Fruit fly (Drosophila melanogaster): Measurements from ENCODE around the gene CkIIalpha-i1.

The CkIIalpha-i1 gene

DNA sequence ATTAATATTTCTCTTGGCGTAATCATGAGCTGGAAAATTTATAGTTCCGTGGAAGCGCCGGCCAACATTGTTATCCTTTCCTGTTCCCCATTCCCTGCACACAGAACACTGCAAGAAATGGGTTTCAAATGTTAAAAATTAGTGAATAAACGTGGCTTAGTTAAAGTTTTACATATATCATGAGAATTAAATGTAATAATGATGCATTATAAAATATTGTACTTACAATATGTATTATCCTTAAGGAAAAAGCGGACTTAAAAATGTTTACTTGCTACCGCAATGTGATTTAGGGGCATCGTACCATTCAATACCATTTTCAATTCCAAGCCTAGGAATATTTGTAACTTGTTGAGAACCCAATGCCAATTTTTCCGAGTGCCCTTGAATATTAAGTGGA lies 14.1 kb upstream of the CkIIalpha-i1 start (continued):
- no peak for TF ChIP-seq sc (optimal IDR thresholded peaks at IDR 0.05)
- no peak for TF ChIP-seq sc (GFP tag; optimal IDR thresholded peaks at IDR 0.05)
- no peak for TF ChIP-seq CG15601 (tag; optimal IDR thresholded peaks at IDR 0.05)
- TF ChIP-seq CG6791 (GFP tag; IDR thresholded peaks at IDR 0.05; ENCODE audit: partially characterized antibody): no peak
- no peak for TF ChIP-seq CG12104 (GFP tag; optimal IDR thresholded peaks at IDR 0.05)
- TF ChIP-seq CG4328 (GFP tag; optimal IDR thresholded peaks at IDR 0.05): no peak
- no peak for TF ChIP-seq kni (GFP tag; optimal IDR thresholded peaks at IDR 0.05)
- TF ChIP-seq CG13123 (GFP tag; optimal IDR thresholded peaks at IDR 0.05): no peak
- no peak for TF ChIP-seq Fer2 (tag; optimal IDR thresholded peaks at IDR 0.05)
- no peak for TF ChIP-seq CG15269 (tag; optimal IDR thresholded peaks at IDR 0.05)
- TF ChIP-seq yki (optimal IDR thresholded peaks at IDR 0.05): no peak
- no peak for TF ChIP-seq Bteb2 (GFP tag; optimal IDR thresholded peaks at IDR 0.05)

DNA sequence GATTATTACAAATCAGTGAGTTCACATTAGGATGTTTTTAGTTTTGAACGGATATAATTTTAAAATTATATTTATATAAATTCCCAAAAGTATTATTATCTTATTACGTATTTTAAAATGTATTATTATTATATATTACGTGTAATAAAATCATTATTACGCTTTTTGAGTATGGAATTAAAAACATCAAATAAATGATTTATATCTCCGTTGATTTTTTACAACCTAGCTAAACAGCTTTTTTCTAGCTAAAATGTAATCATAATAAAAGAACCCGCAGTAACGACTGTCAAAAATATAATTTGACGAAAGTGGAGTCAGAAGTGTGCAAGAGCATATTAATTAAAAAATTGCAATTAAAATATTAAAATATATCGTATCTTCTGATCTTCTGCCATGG lies 8.8 kb upstream of the CkIIalpha-i1 start, which contains the start of gene CG6244:
Gene CG6244, plus strand, starts transcription at position 301 of the 400 bp plus-strand sequence.
- TF ChIP-seq Sry-β (GFP tag; optimal IDR thresholded peaks at IDR 0.05): peak; percentile 8
- TF ChIP-seq mld (GFP tag; IDR thresholded peaks at IDR 0.05; ENCODE audit: partially characterized antibody): no peak

DNA sequence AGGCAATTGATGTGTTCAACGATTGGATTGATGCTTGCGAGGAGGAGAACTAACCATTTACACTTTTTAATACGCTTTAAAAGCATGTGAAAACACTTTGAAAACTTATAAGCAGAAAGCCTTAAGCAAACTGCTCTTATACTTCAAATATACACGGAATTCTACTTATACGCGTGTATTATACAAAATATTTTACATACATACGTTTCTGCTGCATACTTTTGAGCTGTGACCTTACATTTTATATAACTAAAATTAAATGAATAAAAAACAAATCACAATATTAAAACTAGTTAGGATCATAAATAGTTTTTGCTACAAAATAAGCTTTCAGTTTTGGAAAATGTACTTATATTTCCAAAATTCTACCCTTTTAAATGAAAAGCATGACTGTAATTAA lies 8.1 kb upstream of the CkIIalpha-i1 start:
- TF ChIP-seq org-1 (GFP tag; optimal IDR thresholded peaks at IDR 0.05): no peak
- TF ChIP-seq Stat92E (GFP tag; optimal IDR thresholded peaks at IDR 0.05): no peak
- TF ChIP-seq CG2120 (GFP tag; optimal IDR thresholded peaks at IDR 0.05): no peak
- peak; percentile 60 for TF ChIP-seq CTCF (GFP tag; optimal IDR thresholded peaks at IDR 0.05)
- no peak for TF ChIP-seq CG17186 (GFP tag; optimal IDR thresholded peaks at IDR 0.05)
- no peak for TF ChIP-seq Sox102F (GFP tag; optimal IDR thresholded peaks at IDR 0.05)
- TF ChIP-seq Nf-YC (tag; optimal IDR thresholded peaks at IDR 0.05): no peak
- TF ChIP-seq CG31224 (GFP tag; IDR thresholded peaks at IDR 0.05): no peak
- TF ChIP-seq bbx (GFP tag; IDR thresholded peaks at IDR 0.05; ENCODE audit: partially characterized antibody): 0 out of 2 replicates have a peak, but pooled peaks have one; percentile 12
- TF ChIP-seq CG7963 (GFP tag; IDR thresholded peaks at IDR 0.05; ENCODE audit: partially characterized antibody): 0 out of 3 replicates have a peak, but pooled peaks have one; percentile 5
- TF ChIP-seq CG14965 (GFP tag; optimal IDR thresholded peaks at IDR 0.05; ENCODE audit: borderline replicate concordance): no peak
- peak in 1 of 2 experiments; percentile 91 for TF ChIP-seq Pdp1 (GFP tag; optimal IDR thresholded peaks at IDR 0.05)
- TF ChIP-seq Sox100B (GFP tag; optimal IDR thresholded peaks at IDR 0.05): no peak
- TF ChIP-seq Myb (GFP tag; optimal IDR thresholded peaks at IDR 0.05): no peak
- peak; percentile 30 for TF ChIP-seq stwl (tag; optimal IDR thresholded peaks at IDR 0.05)
- peak; percentile 42 for TF ChIP-seq Bgb (GFP tag; IDR thresholded peaks at IDR 0.05; ENCODE audit: partially characterized antibody)
- no peak for TF ChIP-seq gfzf (GFP tag; optimal IDR thresholded peaks at IDR 0.05)
- no peak for TF ChIP-seq usp (GFP tag; optimal IDR thresholded peaks at IDR 0.05)
- peak; percentile 68 for TF ChIP-seq CG2199 (GFP tag; IDR thresholded peaks at IDR 0.05)
- no peak for TF ChIP-seq Ssrp (tag; optimal IDR thresholded peaks at IDR 0.05)
- peak; percentile 44 for TF ChIP-seq amos (GFP tag; IDR thresholded peaks at IDR 0.05; ENCODE audit: partially characterized antibody)

DNA sequence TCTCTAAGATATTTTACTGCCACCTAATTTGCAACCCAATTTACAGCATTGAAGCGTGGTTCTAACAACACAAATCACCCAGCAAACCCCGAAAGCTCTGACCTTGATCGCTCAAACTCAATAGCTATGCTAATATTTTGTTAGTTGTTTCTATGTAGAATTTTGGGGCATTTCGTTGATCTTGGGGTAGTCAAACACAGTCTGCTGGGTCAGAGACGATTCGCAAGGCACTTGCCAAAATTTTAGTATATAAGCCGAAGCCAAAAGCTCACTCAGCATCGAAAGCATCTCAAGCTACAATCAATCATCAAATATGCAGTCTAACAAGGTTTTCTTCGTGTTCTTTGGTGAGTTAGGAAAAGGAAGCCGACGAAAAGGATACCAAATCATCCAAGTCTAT lies 7.6 kb upstream of the CkIIalpha-i1 start, which contains the start of gene CG13445:
Gene CG13445, plus strand, starts transcription at position 301 of the 400 bp plus-strand sequence.
- TF ChIP-seq Side (GFP tag; optimal IDR thresholded peaks at IDR 0.05): no peak
- TF ChIP-seq sim (GFP tag; IDR thresholded peaks at IDR 0.05): 0 out of 2 replicates have a peak, but pooled peaks have one; percentile 3
- peak; percentile 57 for TF ChIP-seq Med (GFP tag)
